Worm (Caenorhabditis elegans) whole organism, late embryonic: Measurements from ENCODE around the gene str-209.
A peak's percentile ranks its signal among the peaks of the same experiment; 100 is the strongest.

Experiments
- F13H6.1 ChIP-seq: sonication (generic microtip); optimal IDR thresholded peaks from 2 replicates; lab custom pipeline; 2016; ENCODE audit warnings: missing genetic modification characterization, missing compliant biosample characterization
- K02D7.2 ChIP-seq: sonication (generic microtip); optimal IDR thresholded peaks from 2 replicates; lab custom pipeline; 2017; ENCODE audit warnings: mild to moderate bottlenecking, missing genetic modification characterization, missing compliant biosample characterization
- T23F11.4 ChIP-seq: fragments of 200-800 bp; sonication (Bioruptor generic); optimal IDR thresholded peaks from 2 replicates; lab custom pipeline; 2018; ENCODE audit warnings: mild to moderate bottlenecking, missing genetic modification characterization, missing compliant biosample characterization
- Y22D7AL.16 ChIP-seq: sonication (generic microtip); optimal IDR thresholded peaks from 2 replicates; lab custom pipeline; 2016; ENCODE audit warnings: missing genetic modification characterization, missing compliant biosample characterization
- ama-1 ChIP-seq: fragments of 150-350 bp; optimal IDR thresholded peaks from 2 replicates; lab custom pipeline; 2014
- ceh-14 ChIP-seq: sonication (generic microtip); optimal IDR thresholded peaks from 2 replicates; lab custom pipeline; 2016; ENCODE audit warnings: missing genotype, missing genetic modification characterization, missing compliant biosample characterization
- ceh-24 ChIP-seq: sonication (generic microtip); optimal IDR thresholded peaks from 2 replicates; lab custom pipeline; 2016; ENCODE audit warnings: mild to moderate bottlenecking, missing genetic modification characterization, missing compliant biosample characterization
- ceh-30 ChIP-seq: fragments of 150-350 bp; optimal IDR thresholded peaks from 2 replicates; lab custom pipeline; 2014; ENCODE audit warnings: missing biosample characterization, missing genetic modification characterization
- ceh-45 ChIP-seq: fragments of 200-800 bp; sonication (Bioruptor generic); IDR thresholded peaks from 2 replicates; pipeline ENCODE4 v1.3.6; 2022; ENCODE audit warnings: missing genetic modification reagents, missing genetic modification characterization, missing compliant biosample characterization
- ceh-48 ChIP-seq: sonication (generic microtip); optimal IDR thresholded peaks from 2 replicates; lab custom pipeline; 2016; ENCODE audit warnings: missing genetic modification characterization, inconsistent platforms, missing compliant biosample characterization
- dve-1 ChIP-seq: sonication (generic microtip); optimal IDR thresholded peaks from 2 replicates; lab custom pipeline; 2017; ENCODE audit warnings: antibody characterized with exemption, mild to moderate bottlenecking, missing genetic modification characterization, missing compliant biosample characterization
- elt-2 ChIP-seq: sonication (generic microtip); optimal IDR thresholded peaks from 2 replicates; lab custom pipeline; 2016; ENCODE audit warnings: missing genetic modification reagents, missing genetic modification characterization, missing compliant biosample characterization
- elt-4 ChIP-seq: sonication (generic microtip); optimal IDR thresholded peaks from 2 replicates; lab custom pipeline; 2016; ENCODE audit warnings: missing genetic modification characterization, missing compliant biosample characterization
- ets-4 ChIP-seq: sonication (generic microtip); optimal IDR thresholded peaks from 2 replicates; lab custom pipeline; 2016; ENCODE audit warnings: missing genetic modification characterization, missing compliant biosample characterization
- fkh-6 ChIP-seq: sonication (generic microtip); optimal IDR thresholded peaks from 2 replicates; lab custom pipeline; 2016; ENCODE audit warnings: missing genetic modification characterization, missing compliant biosample characterization
- hlh-30 ChIP-seq: sonication (generic microtip); optimal IDR thresholded peaks from 2 replicates; lab custom pipeline; 2017; ENCODE audit warnings: antibody characterized with exemption, missing genetic modification characterization, missing compliant biosample characterization; ENCODE audit not compliant: insufficient read depth
- hlh-6 ChIP-seq: sonication (generic microtip); optimal IDR thresholded peaks from 2 replicates; lab custom pipeline; 2016; ENCODE audit warnings: missing genotype, missing genetic modification characterization, missing compliant biosample characterization
- hlh-8 ChIP-seq: sonication (generic microtip); optimal IDR thresholded peaks from 2 replicates; lab custom pipeline; 2016; ENCODE audit warnings: missing genotype, missing genetic modification characterization, missing compliant biosample characterization
- mec-3 ChIP-seq: sonication (generic microtip); optimal IDR thresholded peaks from 2 replicates; lab custom pipeline; 2016; ENCODE audit warnings: borderline replicate concordance, missing genetic modification characterization, missing compliant biosample characterization
- nhr-232 ChIP-seq: sonication (generic microtip); optimal IDR thresholded peaks from 2 replicates; lab custom pipeline; 2016; ENCODE audit warnings: missing genetic modification characterization, missing compliant biosample characterization
- pag-3 ChIP-seq: sonication (generic microtip); optimal IDR thresholded peaks from 2 replicates; lab custom pipeline; 2016; ENCODE audit warnings: missing compliant biosample characterization, missing genetic modification characterization, borderline replicate concordance
- pat-9 ChIP-seq: fragments of 200-800 bp; sonication (Bioruptor generic); optimal IDR thresholded peaks from 2 replicates; lab custom pipeline; 2018; ENCODE audit warnings: mild to moderate bottlenecking, missing genetic modification characterization, moderate library complexity, missing compliant biosample characterization
- pax-1 ChIP-seq: fragments of 150-350 bp; optimal IDR thresholded peaks from 2 replicates; lab custom pipeline; 2014; ENCODE audit warnings: missing biosample characterization, missing genetic modification characterization
- pha-4 ChIP-seq: fragments of 150-350 bp; optimal IDR thresholded peaks from 2 replicates; lab custom pipeline; 2018; ENCODE audit warnings: missing biosample characterization, missing genetic modification reagents, missing genetic modification characterization
- rnt-1 ChIP-seq: sonication (generic microtip); optimal IDR thresholded peaks from 2 replicates; lab custom pipeline; 2016; ENCODE audit warnings: missing genetic modification characterization, missing compliant biosample characterization
- tbx-2 ChIP-seq: sonication (generic microtip); optimal IDR thresholded peaks from 2 replicates; lab custom pipeline; 2016; ENCODE audit warnings: missing genetic modification characterization, missing compliant biosample characterization
- tbx-7 ChIP-seq: sonication (generic microtip); optimal IDR thresholded peaks from 2 replicates; lab custom pipeline; 2016; ENCODE audit warnings: missing genotype, missing genetic modification characterization, missing compliant biosample characterization
- ttx-3 ChIP-seq: sonication (generic microtip); optimal IDR thresholded peaks from 2 replicates; lab custom pipeline; 2016; ENCODE audit warnings: missing genetic modification reagents, missing genetic modification characterization, missing compliant biosample characterization
- unc-55 ChIP-seq: sonication (generic microtip); optimal IDR thresholded peaks from 2 replicates; lab custom pipeline; 2017; ENCODE audit warnings: missing biosample characterization, missing genetic modification reagents, missing genetic modification characterization
- zip-5 ChIP-seq: sonication (generic microtip); optimal IDR thresholded peaks from 2 replicates; lab custom pipeline; 2016; ENCODE audit warnings: missing genetic modification characterization, missing compliant biosample characterization

Gene str-209

DNA sequence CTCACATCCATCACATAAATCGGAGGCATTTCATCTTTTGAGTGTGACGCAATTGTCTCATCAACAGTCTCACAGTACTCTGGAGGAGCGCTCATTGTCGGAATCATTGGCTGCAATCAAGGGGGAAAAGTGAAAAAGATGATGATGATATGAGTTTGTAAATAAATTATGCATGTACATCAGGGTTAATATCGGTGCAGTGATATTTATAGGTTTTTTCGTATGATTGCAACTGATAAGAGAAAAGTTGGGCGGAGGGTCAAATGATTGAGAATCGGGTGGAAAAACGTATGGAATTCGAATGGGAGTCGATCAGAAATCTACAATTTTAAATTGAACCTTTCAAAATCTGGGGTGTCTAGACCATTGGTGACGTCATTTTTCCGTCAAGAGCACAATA is 33.9 kb upstream of the str-209 start, which contains the start of gene H23N18.6:
TSS of gene H23N18.6 (minus strand) at position 201 of the 400 bp plus-strand sequence.
- TF ChIP-seq fkh-6 (tag; lab: Kevin White, UChicago) (no peak), ttx-3 (tag; lab: Kevin White, UChicago) (no peak), ceh-14 (tag; lab: Kevin White, UChicago) (no peak), elt-2 (tag; lab: Kevin White, UChicago) (peak; percentile 60)
- TF ChIP-seq, all 69 proteins: peak for 1

DNA sequence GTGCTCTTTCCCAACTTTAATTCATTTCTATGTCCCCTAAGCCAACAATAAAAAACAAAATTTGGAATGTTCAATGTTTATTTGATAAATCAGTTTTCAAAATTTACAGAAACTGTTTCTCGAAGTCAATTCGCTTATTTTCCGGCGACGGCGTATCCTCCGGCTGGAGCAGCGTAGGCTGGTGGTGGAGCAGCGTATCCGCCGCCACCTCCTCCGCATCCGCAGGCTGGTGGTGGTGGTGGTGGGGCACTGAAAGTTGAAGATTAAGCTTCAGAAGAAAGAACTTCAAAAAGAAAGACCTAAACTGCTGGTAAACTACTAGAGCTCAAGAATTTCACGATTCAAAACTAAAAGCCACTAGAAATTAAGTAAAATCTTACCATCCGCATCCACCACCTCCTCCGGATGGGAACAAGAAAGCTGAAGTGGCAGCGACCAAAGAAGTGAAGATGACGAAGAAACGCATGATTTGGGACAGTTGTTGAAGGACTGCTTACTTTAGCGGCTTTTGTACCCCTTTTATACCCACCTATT is 30.6 kb upstream of the str-209 start, which contains the start of gene C02E7.7:
TSS of gene C02E7.7 (minus strand) at position 484 of the 534 bp plus-strand sequence.
- TF ChIP-seq ama-1 (peak; percentile 7), tbx-2 (tag; lab: Kevin White, UChicago) (no peak), ets-4 (tag; lab: Kevin White, UChicago) (no peak), pha-4 (tag; lab: Kevin White, UChicago) (no peak), ceh-30 (no peak), Y22D7AL.16 (tag; lab: Kevin White, UChicago) (no peak), K02D7.2 (tag; lab: Kevin White, UChicago) (no peak), tbx-7 (tag; lab: Kevin White, UChicago) (no peak)

- TF ChIP-seq rnt-1 (tag; lab: Kevin White, UChicago) (peak; percentile 16), pat-9 (tag; lab: Kevin White, UChicago) (no peak)
- TF ChIP-seq, all 69 proteins: peak for 1
Measured at ce11 chrV:4918664-4919257, 30.0 kb upstream of the str-209 start, which contains the start of gene C02E7.6. C02E7.6 (plus strand) TSS chrV:4919207.

DNA sequence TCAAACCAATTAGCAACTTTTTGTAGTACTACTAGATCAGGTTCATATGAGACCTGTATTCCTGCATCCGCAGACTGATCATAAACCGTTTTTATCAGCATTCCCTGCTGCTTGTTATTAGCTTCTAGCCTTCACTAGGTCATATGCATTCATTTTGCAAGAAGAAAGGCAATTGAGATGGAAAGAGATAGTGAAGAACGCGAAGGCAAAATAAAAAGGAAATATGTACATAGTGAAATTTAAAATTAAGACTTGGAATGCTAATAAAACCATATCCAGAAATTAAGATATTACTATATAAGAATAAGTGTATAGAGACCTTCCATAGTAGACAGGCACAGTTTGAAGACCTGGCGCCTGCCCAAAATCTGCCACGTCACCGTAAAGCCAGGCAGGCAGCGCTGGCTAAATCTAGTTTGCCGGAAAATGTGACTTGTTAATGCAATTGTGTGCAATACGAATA is 28.0 kb upstream of the str-209 start, which contains the start of the genes C02E7.8 and srh-23:
TSS of gene C02E7.8 (minus strand) at position 101 of the 463 bp plus-strand sequence.
TSS of gene srh-23 (plus strand) at position 413 of the 463 bp plus-strand sequence.
- TF ChIP-seq pax-1 (no peak), hlh-8 (no peak), ttx-3 (tag; lab: Kevin White, UChicago) (no peak), elt-2 (tag; lab: Kevin White, UChicago) (no peak), zip-5 (tag; lab: Kevin White, UChicago) (no peak)

DNA sequence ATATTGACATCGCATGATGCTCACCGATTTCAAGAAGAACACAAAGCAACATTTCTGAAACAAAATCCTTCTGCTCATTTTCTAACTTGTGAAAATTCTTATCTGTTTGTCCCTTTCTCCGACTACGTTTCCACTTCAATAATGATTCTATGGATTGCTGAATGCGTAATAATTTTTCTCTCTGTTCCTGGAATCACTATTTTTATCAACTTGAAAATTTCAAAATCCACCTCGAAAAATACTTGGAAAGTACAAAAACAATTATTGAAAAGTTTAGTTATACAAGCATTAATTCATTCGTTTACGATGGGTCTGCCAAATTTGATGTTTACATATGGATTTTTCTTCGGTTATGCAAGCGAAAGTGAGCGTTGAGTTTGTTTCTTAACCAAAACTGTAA is 26.7 kb upstream of the str-209 start, which contains the start of gene srh-22:
TSS of gene srh-22 (plus strand) at position 301 of the 400 bp plus-strand sequence.
- no peak for TF ChIP-seq ceh-48
- no peak for TF ChIP-seq hlh-30
- TF ChIP-seq elt-4 (tag; lab: Kevin White, UChicago), result no peak
- TF ChIP-seq hlh-8, result no peak
- no peak for TF ChIP-seq unc-55 (GFP tag; lab: Kevin White, UChicago)

DNA sequence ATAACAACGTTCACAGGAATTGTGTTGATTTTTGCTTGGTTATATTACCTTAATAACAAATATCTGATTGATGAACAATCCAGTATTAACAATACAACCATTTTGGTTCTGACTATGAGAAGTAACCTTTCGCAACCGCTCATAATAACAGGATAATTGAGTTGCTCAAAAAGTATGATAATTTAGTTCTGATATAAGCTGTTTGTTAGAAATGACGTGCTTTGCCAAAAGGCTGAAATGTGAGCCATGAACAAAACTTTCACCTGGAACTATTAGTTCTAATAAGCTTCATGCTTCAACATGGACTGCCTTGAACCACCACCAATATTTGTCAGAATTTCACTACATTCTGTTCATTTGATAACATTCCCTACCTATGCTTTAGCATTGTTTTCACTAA is 24.1 kb upstream of the str-209 start, which contains the start of gene srh-20:
TSS of gene srh-20 (plus strand) at position 301 of the 400 bp plus-strand sequence.
- TF ChIP-seq elt-2 (tag; lab: Kevin White, UChicago) (no peak), K02D7.2 (tag; lab: Kevin White, UChicago) (no peak), hlh-6 (tag; lab: Kevin White, UChicago) (no peak), mec-3 (tag; lab: Kevin White, UChicago) (no peak), nhr-232 (tag; lab: Kevin White, UChicago) (no peak), dve-1 (tag; lab: Kevin White, UChicago) (no peak), F13H6.1 (tag; lab: Kevin White, UChicago) (no peak), ceh-45 (GFP tag; lab: Robert Waterston, UW) (no peak), T23F11.4 (GFP tag; lab: Kevin White, UChicago) (no peak), pag-3 (no peak), ceh-24 (tag; lab: Kevin White, UChicago) (no peak)
